Fruit fly (Drosophila melanogaster) ovary, adult (tissue): ENCODE data around the gene CG11357.
A peak's percentile ranks its signal among the peaks of the same experiment; 100 is the strongest.

Experiments used
- CG17801 ChIP-seq: fragments of 200-800 bp; optimal IDR thresholded peaks from 2 replicates; lab custom pipeline; 2019; ENCODE audit warnings: missing biosample characterization, mild to moderate bottlenecking, missing genetic modification characterization, moderate library complexity; ENCODE audit not compliant: partially characterized antibody

Gene CG11357

dm6 chr3L:4541573-4542371 lies at the start of gene CG11357:
Gene CG11357, plus strand, starts transcription at chr3L:4542051.
- peak; percentile 99 for TF ChIP-seq CG17801 (GFP tag; lab: Kevin White, UChicago)

dm6 chr3L:4493609-4494008 lies 48.2 kb upstream of the CG11357 start:
- TF ChIP-seq CG17801 (GFP tag; lab: Kevin White, UChicago) = no peak

DNA sequence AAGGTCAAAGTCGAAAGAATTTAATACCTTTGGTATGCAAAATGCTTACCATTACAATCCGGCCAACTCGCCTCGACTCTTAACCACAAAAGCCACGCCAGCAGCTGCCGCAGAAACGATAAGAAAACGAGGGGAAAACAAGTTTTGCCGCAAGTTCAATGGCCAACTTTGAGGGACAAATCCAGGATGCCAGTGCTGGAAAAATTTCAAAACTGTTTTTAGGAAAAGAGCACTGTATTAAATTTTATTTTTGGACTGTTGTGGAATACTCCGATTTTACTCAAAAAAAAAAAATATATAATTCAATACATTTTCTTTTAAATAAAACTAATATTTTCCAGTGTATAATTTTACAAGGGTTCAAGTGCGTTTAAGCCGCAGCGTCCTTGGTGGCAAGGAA lies 47.2 kb upstream of the CG11357 start:
- TF ChIP-seq CG17801 (GFP tag; lab: Kevin White, UChicago) = no peak

dm6 chr3L:4497677-4498076 lies 44.2 kb upstream of the CG11357 start, which contains the start of gene CG13721:
Gene CG13721, minus strand, starts transcription at chr3L:4497777.
- TF ChIP-seq CG17801 (GFP tag; lab: Kevin White, UChicago) = no peak

dm6 chr3L:4500400-4500799 lies 41.5 kb upstream of the CG11357 start, which contains the start of gene CG13720:
Gene CG13720, minus strand, starts transcription at chr3L:4500500.
- TF ChIP-seq CG17801 (GFP tag; lab: Kevin White, UChicago) = no peak

dm6 chr3L:4501406-4501805 lies 40.4 kb upstream of the CG11357 start:
- no peak for TF ChIP-seq CG17801 (GFP tag; lab: Kevin White, UChicago)

dm6 chr3L:4507846-4508245 lies 34.0 kb upstream of the CG11357 start:
- no peak for TF ChIP-seq CG17801 (GFP tag; lab: Kevin White, UChicago)

- no peak for TF ChIP-seq CG17801 (GFP tag; lab: Kevin White, UChicago)
These were observed 33.5 kb upstream of the CG11357 start, which contains the start of gene NT1 for dm6 chr3L:4508307-4508706. Gene NT1, minus strand, starts transcription at chr3L:4508433.

DNA sequence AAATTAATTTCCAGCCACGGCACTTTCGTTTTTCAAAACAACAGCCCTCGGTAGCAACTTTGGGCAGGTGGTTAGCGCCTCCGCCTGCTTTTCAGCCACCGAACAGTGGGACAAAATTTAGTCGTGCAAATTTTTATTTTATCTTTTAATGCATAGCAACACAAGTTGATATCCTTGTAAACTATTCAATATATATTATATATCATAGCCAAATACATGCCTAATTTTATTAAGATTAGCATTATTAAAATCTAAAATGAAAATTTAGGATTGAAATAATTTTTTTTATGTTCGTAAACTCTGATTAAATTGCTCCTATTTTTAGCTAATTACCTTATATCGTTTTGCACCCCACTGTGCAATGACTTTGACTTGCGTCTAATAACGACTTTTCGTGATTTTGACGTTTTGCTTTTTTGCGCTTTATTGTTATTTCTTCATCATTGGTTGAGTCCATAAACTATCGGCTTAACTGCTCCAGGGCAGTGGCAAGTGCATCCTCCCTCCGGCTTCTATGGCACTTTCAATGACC lies 32.9 kb upstream of the CG11357 start:
- no peak for TF ChIP-seq CG17801 (GFP tag; lab: Kevin White, UChicago)

- no peak for TF ChIP-seq CG17801 (GFP tag; lab: Kevin White, UChicago)
These were observed 31.5 kb upstream of the CG11357 start for dm6 chr3L:4510317-4510716.

- TF ChIP-seq CG17801 (GFP tag; lab: Kevin White, UChicago) = no peak
These were observed 25.5 kb upstream of the CG11357 start for dm6 chr3L:4516378-4516777.

DNA sequence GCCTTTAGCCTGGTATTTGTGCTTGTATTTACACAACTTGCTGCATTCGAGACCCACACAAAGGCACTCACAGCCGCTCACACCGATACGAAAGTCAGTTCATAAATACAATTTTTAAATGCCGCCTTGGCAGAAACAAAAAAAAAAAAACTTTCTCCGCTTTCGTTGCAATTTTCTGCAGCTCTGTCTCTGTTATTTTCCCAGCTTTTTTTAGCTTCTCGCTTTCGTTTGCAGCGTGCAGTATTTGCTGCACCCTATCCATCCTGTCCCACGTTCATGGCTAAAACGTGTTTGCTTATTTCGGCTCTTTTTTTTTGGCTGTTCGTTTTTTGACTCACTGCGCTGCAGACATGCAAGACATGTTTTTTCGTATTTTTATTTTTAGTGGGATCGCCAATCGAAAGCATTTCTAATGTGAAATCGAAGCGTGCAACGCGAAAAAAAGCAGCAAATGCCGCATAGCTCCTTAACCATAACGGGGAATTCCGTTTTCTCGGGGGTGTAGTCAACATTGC lies 22.4 kb upstream of the CG11357 start:
- no peak for TF ChIP-seq CG17801 (GFP tag; lab: Kevin White, UChicago)

DNA sequence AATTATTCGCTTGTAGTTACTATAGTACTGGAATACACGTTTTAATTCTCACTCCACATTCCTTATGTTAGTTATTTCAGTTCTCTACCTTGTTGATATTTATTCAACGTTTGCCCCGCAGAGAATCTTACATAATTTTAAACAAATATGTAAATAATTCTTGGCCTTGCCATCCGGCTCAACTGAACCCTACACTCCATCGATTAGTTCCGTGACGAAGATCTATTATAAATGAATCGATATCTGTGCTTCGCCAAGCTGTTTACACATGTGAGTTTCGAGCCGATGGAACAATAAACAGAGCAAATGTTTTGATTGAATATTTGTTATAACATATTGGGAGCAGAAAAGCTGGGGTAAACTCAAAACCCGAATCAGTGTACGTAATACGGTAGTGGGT lies 20.0 kb upstream of the CG11357 start:
- no peak for TF ChIP-seq CG17801 (GFP tag; lab: Kevin White, UChicago)

dm6 chr3L:4531941-4532478 lies 9.8 kb upstream of the CG11357 start, which contains the start of gene Tie:
Gene Tie, minus strand, starts transcription at chr3L:4532145.
- peak; percentile 34 for TF ChIP-seq CG17801 (GFP tag; lab: Kevin White, UChicago)

DNA sequence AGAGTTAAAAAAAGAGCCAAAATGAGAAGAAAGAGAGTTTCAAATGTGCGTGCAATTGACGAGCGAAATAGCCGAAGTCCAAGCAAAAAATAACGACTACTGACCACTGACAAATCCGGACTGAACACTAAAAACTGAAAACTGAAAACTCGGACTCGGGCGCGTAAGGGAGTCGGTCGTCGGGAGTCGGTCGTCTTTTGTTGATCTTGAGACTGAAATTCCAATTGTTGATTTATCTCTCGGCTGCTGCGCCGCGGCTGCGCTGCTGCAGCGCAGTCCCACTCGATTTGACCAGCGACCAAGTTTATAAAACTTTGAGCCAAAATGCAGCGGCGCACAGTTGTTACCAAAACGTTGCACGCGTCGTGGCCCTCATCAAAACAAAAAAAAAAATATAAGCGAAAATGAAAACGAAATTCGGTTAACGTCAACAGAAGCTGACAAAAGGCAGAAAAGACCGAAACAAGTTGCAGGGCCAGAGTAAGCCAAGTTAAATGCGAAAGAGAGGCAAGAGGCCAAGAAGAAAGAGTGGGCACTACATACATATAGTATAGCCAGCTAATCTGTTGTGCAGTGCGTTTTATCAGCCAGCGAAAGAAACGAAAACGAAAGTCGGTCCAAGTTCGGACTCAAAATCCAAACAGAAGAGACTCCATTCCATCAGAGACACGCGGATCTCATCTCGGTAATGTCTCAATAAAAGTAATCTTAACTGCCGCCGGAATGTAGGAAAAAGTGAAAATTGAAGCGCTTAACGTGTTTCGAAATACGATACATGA lies 8.8 kb upstream of the CG11357 start, which contains the start of gene CG11353:
CG11353 (plus strand) TSS at position 330 of the 779 bp plus-strand sequence.
- TF ChIP-seq CG17801 (GFP tag; lab: Kevin White, UChicago) = peak; percentile 6
